Fruit fly (Drosophila melanogaster): ENCODE results near the gene tal-1A.

- no peak for TF ChIP-seq CG16779 (tag; optimal IDR thresholded peaks at IDR 0.05)
- TF ChIP-seq CG11762 (GFP tag; optimal IDR thresholded peaks at IDR 0.05; ENCODE audit: insufficient read depth) = peak; percentile 15
- no peak for TF ChIP-seq CG4318 (GFP tag; optimal IDR thresholded peaks at IDR 0.05)
- peak; percentile 60 for TF ChIP-seq CG3919 (GFP tag; optimal IDR thresholded peaks at IDR 0.05)
- TF ChIP-seq CG11294 (GFP tag; IDR thresholded peaks at IDR 0.05) = no peak
Measured at dm6 chr3R:13793105-13793978, 19.6 kb upstream of the tal-1A start.

Measured in whole organism, prepupa.